Fruit fly (Drosophila melanogaster) whole organism, wandering third instar larva: ENCODE measurements around the gene Mkrn1.

Experiments used
- Abd-B ChIP-seq: fragments of >200 bp; optimal IDR thresholded peaks from 2 replicates; lab custom pipeline; 2017; ENCODE audit warnings: missing biosample characterization, missing genetic modification characterization
- CG32264 ChIP-seq: fragments of 200-800 bp; sonication (Bioruptor generic); optimal IDR thresholded peaks from 2 replicates; lab custom pipeline; 2016; ENCODE audit warnings: missing biosample characterization, missing genetic modification characterization
- CG9705 ChIP-seq: fragments of 200-800 bp; sonication (Bioruptor generic); optimal IDR thresholded peaks from 2 replicates; lab custom pipeline; 2018; ENCODE audit warnings: missing biosample characterization, mild to moderate bottlenecking, missing genetic modification characterization
- CrebA ChIP-seq: fragments of 200-800 bp; sonication (Bioruptor generic); optimal IDR thresholded peaks from 2 replicates; lab custom pipeline; 2016; ENCODE audit warnings: missing biosample characterization, mild to moderate bottlenecking, missing genetic modification characterization, borderline replicate concordance
- Dfd ChIP-seq: fragments of >200 bp; optimal IDR thresholded peaks from 2 replicates; lab custom pipeline; 2017; ENCODE audit warnings: missing biosample characterization, missing genetic modification characterization
- Dif ChIP-seq: fragments of 200-275, 200-300 bp; sonication (Bioruptor generic); optimal IDR thresholded peaks from 2 replicates; lab custom pipeline; 2018; ENCODE audit warnings: missing biosample characterization, missing genetic modification characterization; ENCODE audit not compliant: partially characterized antibody
- GATAd ChIP-seq: sonication (Bioruptor generic); optimal IDR thresholded peaks from 2 replicates; lab custom pipeline; 2016; ENCODE audit warnings: missing biosample characterization, missing genetic modification characterization
- HLH106 ChIP-seq: fragments of 200-800 bp; optimal IDR thresholded peaks from 3 replicates; lab custom pipeline; 2019; ENCODE audit warnings: missing biosample characterization, mild to moderate bottlenecking, missing genetic modification characterization, moderate library complexity
- Hnf4 ChIP-seq: fragments of 200-800 bp; sonication (Bioruptor generic); optimal IDR thresholded peaks from 2 replicates; lab custom pipeline; 2016; ENCODE audit warnings: missing biosample characterization, mild to moderate bottlenecking, missing genetic modification characterization
- Hr78 ChIP-seq: fragments of >200 bp; optimal IDR thresholded peaks from 2 replicates; lab custom pipeline; 2017; ENCODE audit warnings: missing biosample characterization, missing genetic modification characterization
- Hr83 ChIP-seq: fragments of 200-300 bp; sonication (Bioruptor generic); optimal IDR thresholded peaks from 2 replicates; lab custom pipeline; 2016; ENCODE audit warnings: missing biosample characterization, mild to moderate bottlenecking, missing genetic modification characterization, moderate library complexity; ENCODE audit not compliant: poor library complexity, severe bottlenecking
- Jra ChIP-seq: sonication (Bioruptor generic); optimal IDR thresholded peaks from 2 replicates; lab custom pipeline; 2016; ENCODE audit warnings: missing biosample characterization, missing genetic modification characterization
- Mio ChIP-seq: sonication (Bioruptor generic); optimal IDR thresholded peaks from 2 replicates; lab custom pipeline; 2016; ENCODE audit warnings: missing biosample characterization, missing genetic modification characterization
- Myc ChIP-seq: fragments of >200 bp; optimal IDR thresholded peaks from 2 replicates; lab custom pipeline; 2017
- N ChIP-seq: fragments of >200 bp; optimal IDR thresholded peaks from 2 replicates; lab custom pipeline; 2018; ENCODE audit warnings: missing biosample characterization, missing external identifiers, missing genetic modification characterization
- OdsH ChIP-seq: fragments of 200-800 bp; sonication (Bioruptor generic); optimal IDR thresholded peaks from 2 replicates; lab custom pipeline; 2016; ENCODE audit warnings: missing biosample characterization, mild to moderate bottlenecking, missing genetic modification characterization
- Rel ChIP-seq, 2 experiments: fragments of 200-800 bp; sonication (Bioruptor generic) in 1 of 2; optimal IDR thresholded peaks; 2 replicates in 1 of 2; 3 replicates in 1 of 2; lab custom pipeline; 2016 to 2019; ENCODE audit warnings: mild to moderate bottlenecking in 2 of 2, missing biosample characterization in 2 of 2, missing genetic modification characterization in 2 of 2, moderate library complexity in 1 of 2
- Sp1 ChIP-seq: fragments of 200-800 bp; sonication (Bioruptor generic); optimal IDR thresholded peaks from 3 replicates; lab custom pipeline; 2019; ENCODE audit warnings: missing biosample characterization, mild to moderate bottlenecking, missing genetic modification characterization, moderate library complexity
- Vsx2 ChIP-seq: fragments of 200-300, 225-300 bp; sonication (Bioruptor generic); optimal IDR thresholded peaks from 2 replicates; lab custom pipeline; 2018; ENCODE audit warnings: missing biosample characterization, missing genetic modification characterization; ENCODE audit not compliant: partially characterized antibody
- br ChIP-seq: fragments of 200-800 bp; sonication (Bioruptor generic); optimal IDR thresholded peaks from 2 replicates; lab custom pipeline; 2016; ENCODE audit warnings: missing biosample characterization, missing genetic modification characterization
- brk ChIP-seq: fragments of 200-800 bp; sonication (Bioruptor generic); optimal IDR thresholded peaks from 2 replicates; lab custom pipeline; 2016; ENCODE audit warnings: missing biosample characterization, mild to moderate bottlenecking, missing genetic modification characterization
- dl ChIP-seq, 2 experiments: fragments of 175-275, 200-275 bp in 1 of 2; fragments of 200-275 bp in 1 of 2; sonication (Bioruptor generic); optimal IDR thresholded peaks; lab custom pipeline; 2018; ENCODE audit warnings: mild to moderate bottlenecking in 2 of 2, missing biosample characterization in 2 of 2, missing genetic modification characterization in 2 of 2, moderate library complexity in 2 of 2; ENCODE audit not compliant: partially characterized antibody in 2 of 2, insufficient read depth in 1 of 2
- dmrt93B ChIP-seq: fragments of 200-800 bp; sonication (Bioruptor generic); optimal IDR thresholded peaks from 2 replicates; lab custom pipeline; 2018; ENCODE audit warnings: missing biosample characterization, mild to moderate bottlenecking, missing genetic modification characterization
- dsf ChIP-seq: sonication (Bioruptor generic); optimal IDR thresholded peaks from 2 replicates; lab custom pipeline; 2016; ENCODE audit warnings: missing biosample characterization, missing genetic modification characterization, borderline replicate concordance
- ey ChIP-seq: fragments of 200-800 bp; sonication (Bioruptor generic); optimal IDR thresholded peaks from 2 replicates; lab custom pipeline; 2016; ENCODE audit warnings: missing biosample characterization, missing genetic modification characterization
- foxo ChIP-seq, 2 experiments: fragments of 200-800 bp; sonication (Bioruptor generic); optimal IDR thresholded peaks; 2 replicates in 1 of 2; 3 replicates in 1 of 2; lab custom pipeline; 2016 to 2017; ENCODE audit warnings: missing biosample characterization in 2 of 2, missing genetic modification characterization in 2 of 2
- fru ChIP-seq: fragments of 200-800 bp; sonication (Bioruptor generic); optimal IDR thresholded peaks from 3 replicates; lab custom pipeline; 2016; ENCODE audit warnings: missing biosample characterization, mild to moderate bottlenecking, missing genetic modification characterization
- h ChIP-seq: fragments of 200-800 bp; sonication (Bioruptor generic); optimal IDR thresholded peaks from 3 replicates; lab custom pipeline; 2016; ENCODE audit warnings: missing biosample characterization, mild to moderate bottlenecking, missing genetic modification characterization
- jim ChIP-seq: fragments of 175-275, 200-325 bp; sonication (Bioruptor generic); optimal IDR thresholded peaks from 2 replicates; lab custom pipeline; 2016; ENCODE audit warnings: missing biosample characterization, mild to moderate bottlenecking, missing genetic modification characterization
- lola ChIP-seq: fragments of >200 bp; optimal IDR thresholded peaks from 2 replicates; lab custom pipeline; 2017; ENCODE audit warnings: missing biosample characterization, missing genetic modification characterization
- pan ChIP-seq: fragments of >200 bp; optimal IDR thresholded peaks from 2 replicates; lab custom pipeline; 2017
- psq ChIP-seq: fragments of 200-800 bp; sonication (Bioruptor generic); optimal IDR thresholded peaks from 3 replicates; lab custom pipeline; 2017; ENCODE audit warnings: missing biosample characterization, mild to moderate bottlenecking, missing genetic modification characterization, moderate library complexity
- rgr ChIP-seq: fragments of 200-800 bp; sonication (Bioruptor generic); optimal IDR thresholded peaks from 3 replicates; lab custom pipeline; 2016; ENCODE audit warnings: missing biosample characterization, mild to moderate bottlenecking, missing genetic modification characterization
- sage ChIP-seq: fragments of 200-800 bp; sonication (Bioruptor generic); optimal IDR thresholded peaks from 2 replicates; lab custom pipeline; 2016; ENCODE audit warnings: missing biosample characterization, mild to moderate bottlenecking, missing genetic modification characterization
- sv ChIP-seq: fragments of 200-800 bp; sonication (Bioruptor generic); optimal IDR thresholded peaks from 3 replicates; lab custom pipeline; 2016; ENCODE audit warnings: missing biosample characterization, missing genetic modification characterization
- tai ChIP-seq: sonication (Bioruptor generic); optimal IDR thresholded peaks from 2 replicates; lab custom pipeline; 2016; ENCODE audit warnings: missing biosample characterization, missing genetic modification characterization
- usp ChIP-seq: fragments of >200 bp; optimal IDR thresholded peaks from 2 replicates; lab custom pipeline; 2017; ENCODE audit warnings: missing biosample characterization, missing genetic modification characterization
- woc ChIP-seq: sonication (Bioruptor generic); optimal IDR thresholded peaks from 2 replicates; lab custom pipeline; 2016; ENCODE audit warnings: missing biosample characterization, mild to moderate bottlenecking, missing genetic modification characterization

Gene Mkrn1

DNA sequence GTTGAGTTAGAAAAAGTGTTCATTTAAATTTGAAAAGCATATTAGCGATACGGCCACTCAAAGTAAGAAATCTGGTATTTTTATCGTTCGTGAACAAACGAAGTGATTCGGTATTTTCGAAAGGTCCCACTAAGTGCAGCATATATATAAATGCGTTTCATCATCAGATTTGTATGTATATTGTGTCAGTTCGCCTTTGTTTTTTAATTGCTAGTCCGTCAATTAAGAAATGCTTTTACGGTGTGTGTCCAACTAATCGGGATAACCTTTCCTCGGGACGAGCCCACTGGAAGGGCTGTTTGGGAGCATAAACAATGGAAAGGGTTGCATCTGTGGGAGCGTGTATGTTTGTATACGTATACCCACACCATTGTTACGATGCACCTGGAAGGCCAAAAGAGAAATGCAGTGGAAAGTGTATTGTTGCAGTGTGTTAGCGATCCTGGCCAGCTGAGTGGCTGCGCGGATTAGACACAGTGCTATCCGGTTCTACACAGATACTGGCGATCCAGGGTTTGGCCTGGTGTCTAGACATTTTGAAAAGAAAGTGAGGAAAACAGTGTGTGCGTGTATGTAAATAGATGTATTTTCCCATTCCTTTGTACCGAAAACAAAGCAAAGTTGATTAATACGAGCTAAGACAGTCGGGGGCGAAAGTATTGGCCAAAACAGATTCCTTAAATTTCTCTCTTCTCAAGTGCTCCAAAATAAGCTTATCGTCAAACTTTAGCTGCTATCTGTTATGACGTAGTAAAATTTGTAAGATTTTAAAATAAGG is 10.3 kb downstream of the Mkrn1 start, which contains the start of gene CG7611:
CG7611 (plus strand) TSS at position 128 of the 778 bp plus-strand sequence.
- TF ChIP-seq dmrt93B (GFP tag; lab: Kevin White, UChicago) (no peak), sage (GFP tag; lab: Kevin White, UChicago) (peak; percentile 49), OdsH (GFP tag; lab: Kevin White, UChicago) (no peak), rgr (GFP tag; lab: Kevin White, UChicago) (no peak), GATAd (GFP tag; lab: Kevin White, UChicago) (no peak), CG32264 (no peak), Abd-B (GFP tag; lab: Kevin White, UChicago) (no peak), sv (GFP tag; lab: Kevin White, UChicago) (no peak), psq (GFP tag; lab: Kevin White, UChicago) (peak; percentile 6), jim (GFP tag; lab: Kevin White, UChicago) (no peak), Vsx2 (GFP tag; lab: Kevin White, UChicago) (no peak), Rel (GFP tag; optimal IDR thresholded peaks at IDR 0.05; lab: Kevin White, UChicago) (no peak), Rel (tag; optimal IDR thresholded peaks at IDR 0.05; lab: Kevin White, UChicago) (peak; percentile 27), foxo (GFP tag; optimal IDR thresholded peaks at IDR 0.05; lab: Kevin White, UChicago) (no peak)

- TF ChIP-seq OdsH (GFP tag; lab: Kevin White, UChicago) = no peak
- no peak for TF ChIP-seq HLH106 (tag; lab: Kevin White, UChicago)
- no peak for TF ChIP-seq Myc (lab: Kevin White, UChicago)
- TF ChIP-seq lola = no peak
- no peak for TF ChIP-seq Hnf4 (GFP tag; lab: Kevin White, UChicago)
- TF ChIP-seq brk (GFP tag; lab: Kevin White, UChicago) = no peak
- TF ChIP-seq, all 38 proteins: peak for 0
Observed at dm6 chr3L:21518345-21518744, 15.2 kb downstream of the Mkrn1 start.

DNA sequence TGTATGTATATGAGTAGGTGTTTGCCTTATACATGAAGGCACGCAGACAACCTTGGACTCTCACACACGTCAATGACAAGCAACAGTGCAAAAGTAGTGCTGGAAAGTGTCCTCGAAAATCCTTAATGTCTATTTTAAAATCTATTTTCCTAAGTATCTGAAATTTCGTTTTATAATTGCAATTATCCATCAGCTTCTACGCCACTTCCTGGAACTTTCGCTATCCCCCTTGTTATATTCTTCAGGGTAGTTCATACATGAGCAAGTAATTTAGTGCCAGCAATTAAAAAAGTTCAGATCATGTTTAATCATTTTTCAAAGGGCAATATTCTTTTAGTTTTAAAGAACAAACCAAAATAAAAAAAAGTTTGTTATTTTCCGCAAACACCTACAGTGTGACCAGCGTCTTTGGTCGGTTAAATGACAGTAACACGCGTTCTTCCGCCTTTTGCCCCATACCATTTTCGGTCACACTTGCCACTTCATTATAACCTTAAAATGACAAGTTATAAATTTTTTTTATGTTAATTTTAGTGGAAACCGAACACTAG is 16.7 kb downstream of the Mkrn1 start:
- TF ChIP-seq Vsx2 (GFP tag; lab: Kevin White, UChicago) (no peak), CrebA (GFP tag; lab: Kevin White, UChicago) (no peak), usp (no peak), fru (GFP tag; lab: Kevin White, UChicago) (peak; percentile 71), CG9705 (GFP tag; lab: Kevin White, UChicago) (no peak), CG32264 (no peak), Dfd (no peak), Myc (lab: Kevin White, UChicago) (no peak), pan (lab: Kevin White, UChicago) (no peak), GATAd (GFP tag; lab: Kevin White, UChicago) (no peak), jim (GFP tag; lab: Kevin White, UChicago) (no peak), OdsH (GFP tag; lab: Kevin White, UChicago) (peak; percentile 51), sage (GFP tag; lab: Kevin White, UChicago) (no peak), dsf (GFP tag; lab: Kevin White, UChicago) (no peak), dmrt93B (GFP tag; lab: Kevin White, UChicago) (no peak), sv (GFP tag; lab: Kevin White, UChicago) (peak; percentile 7), HLH106 (tag; lab: Kevin White, UChicago) (peak; percentile 28), tai (GFP tag; lab: Kevin White, UChicago) (no peak), br (GFP tag; lab: Kevin White, UChicago) (peak; percentile 52), Hr83 (GFP tag; lab: Kevin White, UChicago) (no peak), Dif (GFP tag; lab: Kevin White, UChicago) (no peak), dl (GFP tag; optimal IDR thresholded peaks at IDR 0.05; lab: Kevin White, UChicago; ENCODE audit: insufficient read depth in 1 of 2, partially characterized antibody in 2 of 2) (no peak), Sp1 (peak; percentile 48), Hnf4 (GFP tag; lab: Kevin White, UChicago) (peak; percentile 59), woc (GFP tag; lab: Kevin White, UChicago) (peak; percentile 53), Abd-B (GFP tag; lab: Kevin White, UChicago) (no peak), rgr (GFP tag; lab: Kevin White, UChicago) (peak; percentile 45), N (GFP tag; lab: Kevin White, UChicago) (no peak), Rel (GFP tag; optimal IDR thresholded peaks at IDR 0.05; lab: Kevin White, UChicago) (no peak), Rel (tag; optimal IDR thresholded peaks at IDR 0.05; lab: Kevin White, UChicago) (no peak), foxo (GFP tag; optimal IDR thresholded peaks at IDR 0.05; lab: Kevin White, UChicago) (peak in 1 of 2 experiments; percentile 61), psq (GFP tag; lab: Kevin White, UChicago) (peak; percentile 24), brk (GFP tag; lab: Kevin White, UChicago) (peak; percentile 28), lola (no peak), ey (GFP tag; lab: Kevin White, UChicago) (peak; percentile 56), Jra (GFP tag; lab: Kevin White, UChicago) (no peak), Hr78 (GFP tag; lab: Kevin White, UChicago) (peak; percentile 11), Mio (no peak), h (GFP tag; lab: Kevin White, UChicago) (peak; percentile 63)
